Worm (Caenorhabditis elegans): ENCODE data around the gene rpt-4.

ce11 chrII:43640-44039 is 2.4 kb downstream of the rpt-4 start, which contains the start of gene nfyc-1:
- TF ChIP-seq ceh-82 (tag; optimal IDR thresholded peaks at IDR 0.05), result peak; percentile 24 to 82 (median 44)
- TF ChIP-seq aly-2 (tag; optimal IDR thresholded peaks at IDR 0.05), result no peak
